Worm (Caenorhabditis elegans) whole organism, L3 larva: ENCODE measurements around the gene srw-130.

ENCODE experiments used
- R02D3.7 ChIP-seq: fragments of 150-350 bp; optimal IDR thresholded peaks from 2 replicates; lab custom pipeline; 2014; ENCODE audit warnings: missing biosample characterization, missing genetic modification characterization
- ZK546.5 ChIP-seq: sonication (generic microtip); optimal IDR thresholded peaks from 2 replicates; lab custom pipeline; 2017; ENCODE audit warnings: missing biosample characterization, missing genetic modification characterization
- daf-12 ChIP-seq: fragments of 150-350 bp; optimal IDR thresholded peaks from 2 replicates; lab custom pipeline; 2014; ENCODE audit warnings: missing biosample characterization, missing genetic modification reagents, missing genetic modification characterization
- egl-27 ChIP-seq: sonication (generic microtip); optimal IDR thresholded peaks from 4 replicates; lab custom pipeline; 2017; ENCODE audit warnings: missing biosample characterization, missing genetic modification reagents, missing genetic modification characterization
- lin-15B ChIP-seq: fragments of 150-350 bp; optimal IDR thresholded peaks from 2 replicates; lab custom pipeline; 2014; ENCODE audit warnings: missing biosample characterization, missing genetic modification characterization
- mml-1 ChIP-seq: fragments of 150-350 bp; sonication (generic microtip); optimal IDR thresholded peaks from 3 replicates; lab custom pipeline; 2014; ENCODE audit warnings: missing biosample characterization, missing genetic modification characterization
- snpc-4 ChIP-seq: fragments of 150-350 bp; optimal IDR thresholded peaks from 2 replicates; lab custom pipeline; 2014; ENCODE audit warnings: missing biosample characterization, missing genetic modification characterization
- unc-62 ChIP-seq: fragments of 150-350 bp; sonication (generic microtip); optimal IDR thresholded peaks from 4 replicates; lab custom pipeline; 2014; ENCODE audit warnings: missing biosample characterization, missing genetic modification reagents, missing genetic modification characterization
- ztf-11 ChIP-seq: fragments of 150-350 bp; optimal IDR thresholded peaks from 2 replicates; lab custom pipeline; 2014; ENCODE audit warnings: missing biosample characterization, missing genetic modification characterization

- TF ChIP-seq snpc-4 (tag; lab: Kevin White, UChicago) (no peak), ztf-11 (tag; lab: Kevin White, UChicago) (no peak), egl-27 (tag; lab: Kevin White, UChicago) (no peak), R02D3.7 (tag; lab: Kevin White, UChicago) (no peak), ZK546.5 (no peak), unc-62 (GFP tag; lab: Kevin White, UChicago) (no peak), daf-12 (no peak), mml-1 (tag; lab: Kevin White, UChicago) (no peak), lin-15B (tag; lab: Kevin White, UChicago) (no peak)
Observed at ce11 chrV:3582671-3583070, 34.0 kb upstream of the srw-130 start.
